Worm (Caenorhabditis elegans): ENCODE measurements around the gene C03B1.3.

C03B1.3 gene

DNA sequence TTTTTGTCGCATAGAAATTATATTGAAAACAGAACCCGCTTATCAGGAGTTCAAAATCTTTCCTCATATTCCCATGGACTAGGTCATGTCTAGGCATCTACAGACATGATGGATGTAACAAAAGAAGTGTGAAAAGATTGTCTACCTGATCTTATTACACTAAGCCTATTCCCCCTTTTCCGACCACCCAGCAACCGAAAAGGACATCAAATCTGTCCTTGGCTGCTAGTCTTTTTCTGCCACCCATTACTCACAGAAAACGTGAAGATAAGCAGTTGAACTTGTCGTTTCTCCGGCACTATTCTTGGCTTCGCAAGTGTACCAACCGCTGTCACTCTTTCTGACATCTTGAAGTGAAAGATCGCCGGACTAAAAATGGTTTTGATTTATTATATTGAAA, 17.1 kb downstream of the C03B1.3 start:
- TF ChIP-seq nhr-76 (tag; optimal IDR thresholded peaks at IDR 0.05) (no peak), ham-2 (GFP tag; optimal IDR thresholded peaks at IDR 0.05) (peak; percentile 19), elt-1 (tag; optimal IDR thresholded peaks at IDR 0.05; ENCODE audit: borderline replicate concordance, insufficient read depth) (peak; percentile 24)

DNA sequence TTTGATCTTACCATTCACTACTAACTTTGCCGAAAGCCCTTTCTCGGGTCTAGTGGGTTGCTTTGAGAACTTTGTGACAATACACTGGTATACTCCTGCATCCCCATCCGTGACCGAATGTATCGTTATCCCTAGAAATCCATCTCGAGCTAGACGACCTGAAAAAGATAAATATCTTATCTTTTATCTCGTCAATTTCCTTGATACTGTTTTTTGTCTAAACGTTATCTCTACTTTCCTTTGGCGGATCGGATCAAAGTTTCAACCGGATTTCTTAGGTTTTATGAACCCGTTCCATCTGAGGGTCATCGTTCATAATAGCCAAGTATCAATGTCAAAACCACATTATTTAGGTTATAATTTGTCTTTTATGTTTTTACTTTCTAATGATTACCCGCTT, 18.7 kb downstream of the C03B1.3 start:
- TF ChIP-seq elt-1 (tag; optimal IDR thresholded peaks at IDR 0.05; ENCODE audit: borderline replicate concordance, insufficient read depth) (peak; percentile 90), ces-1 (GFP tag; optimal IDR thresholded peaks at IDR 0.05) (no peak)

DNA sequence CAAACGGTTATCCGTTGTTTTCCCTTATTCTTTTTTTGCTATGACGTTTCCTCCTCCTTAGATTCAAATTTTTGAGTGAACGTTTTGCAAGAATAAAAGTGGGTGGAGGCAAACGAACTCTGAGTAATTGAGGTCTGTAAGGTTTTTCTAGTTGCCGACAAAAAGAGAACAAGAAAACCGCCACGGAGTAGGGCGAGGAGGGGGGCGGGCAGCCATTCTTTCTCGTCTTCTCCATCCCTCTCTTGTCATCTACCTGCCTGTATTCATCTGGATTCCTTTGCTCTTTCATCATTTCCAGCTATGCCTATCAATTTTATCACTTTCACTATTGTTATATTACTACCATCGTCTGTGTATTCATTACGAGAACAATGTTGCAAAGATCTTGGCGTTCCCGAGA, 19.4 kb downstream of the C03B1.3 start, which contains the start of gene igdb-3:
TSS of gene igdb-3 (plus strand) at position 301 of the 400 bp plus-strand sequence.
- no peak for TF ChIP-seq cnd-1 (tag; optimal IDR thresholded peaks at IDR 0.05)
- TF ChIP-seq mls-2 (tag; optimal IDR thresholded peaks at IDR 0.05) = no peak
- TF ChIP-seq ham-2 (GFP tag; optimal IDR thresholded peaks at IDR 0.05) = no peak
- TF ChIP-seq zip-8 (tag; optimal IDR thresholded peaks at IDR 0.05) = no peak
- TF ChIP-seq nhr-76 (tag; optimal IDR thresholded peaks at IDR 0.05) = no peak
- no peak for TF ChIP-seq lin-32 (GFP tag; optimal IDR thresholded peaks at IDR 0.05)
- no peak for TF ChIP-seq bed-3 (GFP tag; optimal IDR thresholded peaks at IDR 0.05)
- no peak for TF ChIP-seq unc-62 (GFP tag; optimal IDR thresholded peaks at IDR 0.05)
- TF ChIP-seq ceh-83 (GFP tag; optimal IDR thresholded peaks at IDR 0.05) = no peak
- no peak for TF ChIP-seq unc-120 (tag; optimal IDR thresholded peaks at IDR 0.05; ENCODE audit: poor library complexity, severe bottlenecking)
- TF ChIP-seq nhr-28 (tag; optimal IDR thresholded peaks at IDR 0.05) = no peak

DNA sequence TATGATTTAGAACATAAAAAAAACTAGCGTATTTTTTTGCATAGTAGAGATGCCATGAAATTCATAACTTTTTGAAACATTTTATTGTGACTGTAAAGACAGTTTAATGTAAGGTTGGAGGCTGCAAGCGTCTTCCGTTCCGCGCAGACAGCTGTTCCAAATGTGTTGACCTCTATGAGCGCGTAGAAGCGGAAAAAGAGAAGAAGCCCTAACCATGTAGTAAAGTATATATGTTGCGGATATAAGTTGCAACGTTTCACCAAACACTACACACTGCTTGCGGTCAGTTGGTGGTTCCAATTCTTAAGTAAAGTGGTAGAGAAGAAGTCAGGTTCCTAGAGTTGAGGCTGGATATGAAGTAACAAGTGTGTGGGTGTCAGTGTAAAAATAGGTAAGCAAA, 22.8 kb downstream of the C03B1.3 start:
- TF ChIP-seq hlh-1 (tag; optimal IDR thresholded peaks at IDR 0.05) (peak; percentile 99), ceh-39 (tag; optimal IDR thresholded peaks at IDR 0.05) (no peak), drap-1 (GFP tag; optimal IDR thresholded peaks at IDR 0.05) (no peak), mls-2 (tag; optimal IDR thresholded peaks at IDR 0.05) (no peak), zip-8 (tag; optimal IDR thresholded peaks at IDR 0.05) (no peak)

DNA sequence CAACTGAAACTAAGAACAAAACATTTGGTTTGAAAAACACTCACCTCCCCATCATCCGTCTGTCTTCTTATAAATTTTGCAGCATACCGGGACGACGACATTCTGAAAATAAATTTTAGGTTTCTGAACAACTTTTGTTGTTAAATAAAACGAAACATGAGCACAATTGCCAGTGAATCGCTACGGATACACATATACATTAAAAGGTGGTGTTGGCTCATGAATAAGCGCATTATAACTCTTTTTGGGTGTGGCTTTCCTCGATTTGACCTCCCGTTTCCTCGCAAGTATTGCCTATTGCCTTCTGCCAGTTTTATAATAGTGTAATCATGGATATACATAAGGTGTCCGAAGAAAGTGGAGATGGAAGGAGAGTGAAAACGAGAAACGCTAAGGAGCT, 25.7 kb downstream of the C03B1.3 start, which contains the start of gene igcm-2:
TSS of gene igcm-2 (minus strand) at position 101 of the 400 bp plus-strand sequence.
- no peak for TF ChIP-seq ztf-11 (tag; optimal IDR thresholded peaks at IDR 0.05)
- TF ChIP-seq flh-1 (GFP tag; optimal IDR thresholded peaks at IDR 0.05) = no peak
- TF ChIP-seq lin-13 (tag; optimal IDR thresholded peaks at IDR 0.05) = no peak
- TF ChIP-seq nhr-2 (tag; optimal IDR thresholded peaks at IDR 0.05) = no peak
- no peak for TF ChIP-seq bed-3 (GFP tag; optimal IDR thresholded peaks at IDR 0.05)
- no peak for TF ChIP-seq unc-120 (tag; optimal IDR thresholded peaks at IDR 0.05; ENCODE audit: poor library complexity, severe bottlenecking)
- TF ChIP-seq hlh-1 (tag; optimal IDR thresholded peaks at IDR 0.05) = no peak
- no peak for TF ChIP-seq drap-1 (GFP tag; optimal IDR thresholded peaks at IDR 0.05)
- no peak for TF ChIP-seq zip-8 (tag; optimal IDR thresholded peaks at IDR 0.05)
- TF ChIP-seq nhr-76 (tag; optimal IDR thresholded peaks at IDR 0.05) = no peak

DNA sequence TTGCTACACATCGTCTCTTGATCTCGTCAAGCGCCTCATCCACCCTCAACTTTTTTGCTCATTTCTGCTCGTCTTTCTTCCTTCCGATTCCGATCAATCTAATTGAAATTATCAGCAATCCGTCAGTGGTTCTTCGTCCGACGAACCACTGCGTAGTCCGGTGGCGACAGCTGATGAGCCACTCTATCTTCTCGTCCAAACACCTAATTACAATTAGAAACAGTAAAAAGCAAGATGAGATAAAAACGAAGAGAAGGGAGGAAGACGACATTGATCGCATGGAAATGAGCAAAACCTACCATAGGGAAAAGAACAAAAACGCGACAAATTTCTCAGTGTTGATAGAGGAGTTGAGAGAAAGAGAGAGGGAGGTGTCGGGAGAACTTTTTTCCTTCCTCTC, 33.6 kb downstream of the C03B1.3 start:
- TF ChIP-seq lin-13 (tag; optimal IDR thresholded peaks at IDR 0.05) (no peak), unc-120 (tag; optimal IDR thresholded peaks at IDR 0.05; ENCODE audit: poor library complexity, severe bottlenecking) (peak; percentile 44), hlh-1 (tag; optimal IDR thresholded peaks at IDR 0.05) (peak; percentile 79), unc-62 (GFP tag; optimal IDR thresholded peaks at IDR 0.05) (peak; percentile 61)

DNA sequence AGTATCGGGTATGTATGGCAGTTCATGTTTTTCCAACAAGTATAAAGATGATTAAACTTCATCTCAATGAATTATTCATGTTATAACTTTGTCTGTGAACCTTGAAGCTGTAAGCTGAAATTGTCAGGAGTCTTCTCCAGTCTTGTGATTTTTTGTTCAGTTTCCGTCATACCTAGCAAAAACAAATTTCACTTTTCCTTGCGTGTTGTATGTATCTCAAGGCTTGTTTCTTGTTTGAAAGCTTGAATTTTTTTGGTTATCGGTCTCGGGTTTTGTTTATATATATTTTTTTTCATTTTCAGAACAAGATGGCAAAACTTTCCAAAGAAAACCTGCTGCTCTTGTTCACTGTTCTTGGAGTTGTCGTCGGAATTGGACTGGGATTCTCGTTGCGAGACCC, 37.3 kb downstream of the C03B1.3 start, which contains the start of gene glt-4:
TSS of gene glt-4 (plus strand) at position 301 of the 400 bp plus-strand sequence.
- TF ChIP-seq lin-32 (GFP tag; optimal IDR thresholded peaks at IDR 0.05) (no peak), ham-2 (GFP tag; optimal IDR thresholded peaks at IDR 0.05) (no peak), snpc-4 (tag; optimal IDR thresholded peaks at IDR 0.05) (no peak)

DNA sequence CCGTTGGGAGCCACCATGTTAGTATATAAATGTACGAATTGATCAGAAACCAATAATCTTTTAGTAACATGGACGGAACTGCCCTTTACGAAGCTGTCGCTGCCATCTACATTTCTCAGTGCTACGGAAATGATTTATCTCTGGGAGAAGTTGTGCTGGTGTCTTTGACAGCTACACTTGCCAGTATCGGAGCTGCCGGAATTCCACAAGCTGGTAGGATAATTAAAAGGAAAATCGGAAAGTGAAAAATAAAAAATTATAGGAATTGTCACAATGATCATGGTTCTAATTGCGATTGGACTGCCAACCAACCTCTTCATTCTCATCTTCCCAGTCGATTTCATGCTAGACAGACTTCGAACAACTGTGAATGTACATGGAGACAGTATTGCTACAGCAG, 40.1 kb downstream of the C03B1.3 start:
- no peak for TF ChIP-seq cnd-1 (tag; optimal IDR thresholded peaks at IDR 0.05)

DNA sequence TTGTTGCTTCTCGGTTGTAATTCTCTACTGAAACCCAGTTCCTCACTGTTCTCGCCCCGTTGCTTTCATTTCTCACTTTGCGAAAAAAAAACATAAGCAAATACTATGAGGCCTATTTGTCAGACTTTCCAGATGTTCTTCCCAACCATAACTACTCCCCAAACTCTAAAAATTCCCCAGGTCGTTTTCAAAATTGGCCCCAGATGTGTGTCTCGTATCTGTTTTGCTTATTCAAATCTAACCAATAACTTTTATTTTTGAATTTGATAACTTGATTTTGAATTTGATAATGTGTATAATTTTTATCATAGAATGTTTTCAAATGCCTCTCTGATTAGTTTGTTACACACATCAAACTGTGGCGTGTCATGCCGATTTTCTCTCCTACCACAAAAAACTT, 42.0 kb downstream of the C03B1.3 start:
- TF ChIP-seq ham-2 (GFP tag; optimal IDR thresholded peaks at IDR 0.05) (no peak), ceh-39 (tag; optimal IDR thresholded peaks at IDR 0.05) (no peak), mls-2 (tag; optimal IDR thresholded peaks at IDR 0.05) (no peak), tbx-8 (GFP tag; optimal IDR thresholded peaks at IDR 0.05) (no peak), sem-2 (GFP tag; optimal IDR thresholded peaks at IDR 0.05) (no peak)
